Fruit fly (Drosophila melanogaster) whole organism: ENCODE results near the gene CG31128.

Source experiments
- CG8478 ChIP-seq: fragments of >200 bp; optimal IDR thresholded peaks from 2 replicates; lab custom pipeline; 2018; ENCODE audit warnings: inconsistent platforms
- Dll ChIP-seq: fragments of >200 bp; optimal IDR thresholded peaks from 2 replicates; lab custom pipeline; 2017
- EcR ChIP-seq, 2 experiments: fragments of >200 bp; optimal IDR thresholded peaks; 2 replicates each; lab custom pipeline; 2017; ENCODE audit warnings: missing biosample characterization in 2 of 2, missing genetic modification characterization in 2 of 2, missing genetic modification reagents in 2 of 2
- pan ChIP-seq: fragments of >200 bp; optimal IDR thresholded peaks from 2 replicates; lab custom pipeline; 2017
- psq ChIP-seq: fragments of >200 bp; optimal IDR thresholded peaks from 2 replicates; lab custom pipeline; 2017
- usp ChIP-seq: fragments of >200 bp; optimal IDR thresholded peaks from 2 replicates; lab custom pipeline; 2017; ENCODE audit warnings: missing biosample characterization, missing genetic modification characterization, mixed read lengths

CG31128 gene

dm6 chr3R:24469097-24469496 is at the start of gene CG31128:
TSS of gene CG31128 (plus strand) at chr3R:24469397.
- no peak for TF ChIP-seq EcR (GFP tag; optimal IDR thresholded peaks at IDR 0.05; lab: Kevin White, UChicago)
- no peak for TF ChIP-seq CG8478
- no peak for TF ChIP-seq pan (lab: Kevin White, UChicago)
- TF ChIP-seq psq (lab: Kevin White, UChicago), result no peak

- no peak for TF ChIP-seq CG8478
- no peak for TF ChIP-seq EcR (GFP tag; optimal IDR thresholded peaks at IDR 0.05; lab: Kevin White, UChicago)
- TF ChIP-seq usp (GFP tag; lab: Kevin White, UChicago), result no peak
- TF ChIP-seq psq (lab: Kevin White, UChicago), result no peak
- no peak for TF ChIP-seq Dll (lab: Kevin White, UChicago)
- TF ChIP-seq pan (lab: Kevin White, UChicago), result no peak
Measured at dm6 chr3R:24457057-24457456, 12.1 kb upstream of the CG31128 start, which contains the start of gene nAChRalpha1. TSS of gene nAChRalpha1 (minus strand) at chr3R:24457157.

dm6 chr3R:24457847-24458246 is 11.3 kb upstream of the CG31128 start:
- TF ChIP-seq Dll (lab: Kevin White, UChicago), result no peak
- no peak for TF ChIP-seq pan (lab: Kevin White, UChicago)
- no peak for TF ChIP-seq EcR (GFP tag; optimal IDR thresholded peaks at IDR 0.05; lab: Kevin White, UChicago)
- TF ChIP-seq psq (lab: Kevin White, UChicago), result no peak

dm6 chr3R:24467237-24467636 is 2.0 kb upstream of the CG31128 start:
- TF ChIP-seq CG8478, result no peak
- TF ChIP-seq Dll (lab: Kevin White, UChicago), result no peak
- TF ChIP-seq psq (lab: Kevin White, UChicago), result no peak
- no peak for TF ChIP-seq usp (GFP tag; lab: Kevin White, UChicago)
- TF ChIP-seq EcR (GFP tag; optimal IDR thresholded peaks at IDR 0.05; lab: Kevin White, UChicago), result no peak
- TF ChIP-seq pan (lab: Kevin White, UChicago), result no peak

dm6 chr3R:24474760-24475159 is 5.6 kb downstream of the CG31128 start:
- TF ChIP-seq EcR (GFP tag; optimal IDR thresholded peaks at IDR 0.05; lab: Kevin White, UChicago) (no peak), psq (lab: Kevin White, UChicago) (no peak), pan (lab: Kevin White, UChicago) (no peak), Dll (lab: Kevin White, UChicago) (no peak), CG8478 (no peak), usp (GFP tag; lab: Kevin White, UChicago) (no peak)

dm6 chr3R:24481040-24481439 is 11.8 kb downstream of the CG31128 start:
- TF ChIP-seq psq (lab: Kevin White, UChicago) (no peak), EcR (GFP tag; optimal IDR thresholded peaks at IDR 0.05; lab: Kevin White, UChicago) (no peak), pan (lab: Kevin White, UChicago) (no peak), CG8478 (no peak), Dll (lab: Kevin White, UChicago) (no peak), usp (GFP tag; lab: Kevin White, UChicago) (no peak)

dm6 chr3R:24484990-24485478 is 15.8 kb downstream of the CG31128 start, which contains the start of gene nAChRalpha2:
TSS of gene nAChRalpha2 (plus strand) at chr3R:24485428.
- no peak for TF ChIP-seq psq (lab: Kevin White, UChicago)
- no peak for TF ChIP-seq Dll (lab: Kevin White, UChicago)
- no peak for TF ChIP-seq EcR (GFP tag; optimal IDR thresholded peaks at IDR 0.05; lab: Kevin White, UChicago)
- TF ChIP-seq pan (lab: Kevin White, UChicago), result no peak
- TF ChIP-seq CG8478, result no peak
- TF ChIP-seq usp (GFP tag; lab: Kevin White, UChicago), result no peak

- TF ChIP-seq Dll (lab: Kevin White, UChicago), result no peak
- TF ChIP-seq pan (lab: Kevin White, UChicago), result no peak
- TF ChIP-seq usp (GFP tag; lab: Kevin White, UChicago), result no peak
- TF ChIP-seq EcR (GFP tag; optimal IDR thresholded peaks at IDR 0.05; lab: Kevin White, UChicago), result no peak
- no peak for TF ChIP-seq CG8478
- no peak for TF ChIP-seq psq (lab: Kevin White, UChicago)
Measured at dm6 chr3R:24496084-24496483, 26.9 kb downstream of the CG31128 start.

- TF ChIP-seq psq (lab: Kevin White, UChicago) (no peak), EcR (GFP tag; optimal IDR thresholded peaks at IDR 0.05; lab: Kevin White, UChicago) (no peak)
Measured at dm6 chr3R:24503627-24504026, 34.4 kb downstream of the CG31128 start.

- TF ChIP-seq pan (lab: Kevin White, UChicago) (no peak), usp (GFP tag; lab: Kevin White, UChicago) (no peak), EcR (GFP tag; optimal IDR thresholded peaks at IDR 0.05; lab: Kevin White, UChicago) (no peak), Dll (lab: Kevin White, UChicago) (no peak), psq (lab: Kevin White, UChicago) (no peak), CG8478 (no peak)
Measured at dm6 chr3R:24514652-24515328, 45.6 kb downstream of the CG31128 start, which contains the start of the genes nAChRbeta2 and DZIP1. TSS of gene nAChRbeta2 (minus strand) at chr3R:24515106. TSS of gene DZIP1 (plus strand) at chr3R:24515278.

dm6 chr3R:24518150-24518580 is 49.0 kb downstream of the CG31128 start, which contains the start of gene Pp1alpha-96A:
TSS of gene Pp1alpha-96A (plus strand) at chr3R:24518270.
- no peak for TF ChIP-seq pan (lab: Kevin White, UChicago)
- no peak for TF ChIP-seq EcR (GFP tag; optimal IDR thresholded peaks at IDR 0.05; lab: Kevin White, UChicago)
- TF ChIP-seq Dll (lab: Kevin White, UChicago), result no peak
